Fruit fly (Drosophila melanogaster): ENCODE results near the gene DIP-epsilon.

DIP-epsilon gene

dm6 chr2L:6455032-6455954, 44.2 kb upstream of the DIP-epsilon start, which contains the start of gene retm (continued):
- TF ChIP-seq nom (GFP tag; optimal IDR thresholded peaks at IDR 0.05) (peak; percentile 54), H15 (GFP tag; IDR thresholded peaks at IDR 0.05) (no peak), CG17328 (GFP tag; IDR thresholded peaks at IDR 0.05) (no peak), chn (GFP tag; optimal IDR thresholded peaks at IDR 0.05) (peak; percentile 70), CG7786 (GFP tag; optimal IDR thresholded peaks at IDR 0.05) (no peak), Ptx1 (GFP tag; IDR thresholded peaks at IDR 0.05) (no peak), Fer1 (GFP tag; optimal IDR thresholded peaks at IDR 0.05) (peak; percentile 17), CG10431 (GFP tag; optimal IDR thresholded peaks at IDR 0.05) (no peak), GATAe (GFP tag; conservative IDR thresholded peaks at IDR 0.05) (no peak), CG2202 (tag; optimal IDR thresholded peaks at IDR 0.05) (no peak), gcm2 (GFP tag; optimal IDR thresholded peaks at IDR 0.05) (no peak), Jarid2 (GFP tag; optimal IDR thresholded peaks at IDR 0.05) (peak; percentile 39), dysf (GFP tag; IDR thresholded peaks at IDR 0.05) (no peak), CG11456 (GFP tag; IDR thresholded peaks at IDR 0.05) (no peak), gt (GFP tag; IDR thresholded peaks at IDR 0.05) (no peak), CG31224 (GFP tag; IDR thresholded peaks at IDR 0.05) (no peak), CG7556 (GFP tag; optimal IDR thresholded peaks at IDR 0.05) (no peak), scrt (GFP tag; optimal IDR thresholded peaks at IDR 0.05) (no peak), CG7963 (GFP tag; IDR thresholded peaks at IDR 0.05; ENCODE audit: partially characterized antibody) (no peak; the same call in 2 of the 3 replicates), dm (GFP tag; optimal IDR thresholded peaks at IDR 0.05) (no peak), CG33213 (GFP tag; optimal IDR thresholded peaks at IDR 0.05) (no peak), sc (optimal IDR thresholded peaks at IDR 0.05) (no peak), sc (GFP tag; optimal IDR thresholded peaks at IDR 0.05) (no peak), Xrp1 (GFP tag; IDR thresholded peaks at IDR 0.05) (peak; percentile 18; the same call in 1 of the 2 replicates), en (GFP tag; optimal IDR thresholded peaks at IDR 0.05) (no peak), hbn (GFP tag; IDR thresholded peaks at IDR 0.05; ENCODE audit: partially characterized antibody) (no peak), CG30403 (GFP tag; optimal IDR thresholded peaks at IDR 0.05) (no peak), Dll (GFP tag; IDR thresholded peaks at IDR 0.05; ENCODE audit: partially characterized antibody) (no peak), CG17186 (GFP tag; optimal IDR thresholded peaks at IDR 0.05) (no peak), CG8388 (GFP tag; optimal IDR thresholded peaks at IDR 0.05) (no peak), CG1233 (GFP tag; optimal IDR thresholded peaks at IDR 0.05) (no peak), B-H1 (GFP tag; IDR thresholded peaks at IDR 0.05) (no peak), cas (GFP tag; IDR thresholded peaks at IDR 0.05) (no peak), chm (GFP tag; IDR thresholded peaks at IDR 0.05) (no peak), CG11085 (GFP tag; IDR thresholded peaks at IDR 0.05) (no peak), Oli (tag; optimal IDR thresholded peaks at IDR 0.05) (no peak), C15 (GFP tag; IDR thresholded peaks at IDR 0.05) (no peak), Sin3A (optimal IDR thresholded peaks at IDR 0.05) (no peak), PHDP (tag; optimal IDR thresholded peaks at IDR 0.05) (no peak), CG2875 (GFP tag; optimal IDR thresholded peaks at IDR 0.05) (peak; percentile 7), Ravus (GFP tag; IDR thresholded peaks at IDR 0.05) (no peak), NK7.1 (GFP tag; optimal IDR thresholded peaks at IDR 0.05) (no peak), zfh1 (GFP tag; IDR thresholded peaks at IDR 0.05) (no peak), tio (GFP tag; optimal IDR thresholded peaks at IDR 0.05) (no peak), CG10543 (GFP tag; optimal IDR thresholded peaks at IDR 0.05) (peak; percentile 53), CG3838 (GFP tag; optimal IDR thresholded peaks at IDR 0.05) (no peak), CrebB (tag; optimal IDR thresholded peaks at IDR 0.05) (peak; percentile 14), CG9437 (GFP tag; optimal IDR thresholded peaks at IDR 0.05) (no peak), Max (GFP tag; optimal IDR thresholded peaks at IDR 0.05) (no peak), CG30431 (GFP tag; optimal IDR thresholded peaks at IDR 0.05) (no peak)
